Worm (Caenorhabditis elegans) whole organism, L4 larva: ENCODE data around the gene R03H10.1.

Experiments used
- F10B5.3 ChIP-seq: sonication (generic microtip); optimal IDR thresholded peaks from 2 replicates; lab custom pipeline; 2016; ENCODE audit warnings: mild to moderate bottlenecking, missing genetic modification characterization, missing compliant biosample characterization
- F26F4.8 ChIP-seq: fragments of 200-800 bp; sonication (Bioruptor generic); conservative IDR thresholded peaks from 2 replicates; pipeline ENCODE4 v1.3.6; 2022; ENCODE audit warnings: missing genetic modification characterization, missing compliant biosample characterization
- F37D6.2 ChIP-seq: sonication (generic microtip); optimal IDR thresholded peaks from 2 replicates; lab custom pipeline; 2016; ENCODE audit warnings: mild to moderate bottlenecking, missing genetic modification characterization, missing compliant biosample characterization
- Y48G9A.11 ChIP-seq: fragments of 200-800 bp; sonication (Bioruptor generic); IDR thresholded peaks from 2 replicates; pipeline ENCODE4 v1.3.6; 2022; ENCODE audit warnings: missing genetic modification reagents, missing genetic modification characterization, missing compliant biosample characterization
- Y5F2A.4 ChIP-seq: fragments of 200-800 bp; sonication (Bioruptor generic); optimal IDR thresholded peaks from 2 replicates; lab custom pipeline; 2018; ENCODE audit warnings: mild to moderate bottlenecking, missing genetic modification characterization, missing compliant biosample characterization
- aha-1 ChIP-seq: fragments of 150-350 bp; peaks from one replicate; lab custom pipeline; 2014; ENCODE audit warnings: missing biosample characterization, missing genetic modification characterization
- ama-1 ChIP-seq: fragments of 150-350 bp; optimal IDR thresholded peaks from 2 replicates; lab custom pipeline; 2014; ENCODE audit warnings: inconsistent platforms, mixed read lengths
- attf-4 ChIP-seq: sonication (generic microtip); optimal IDR thresholded peaks from 3 replicates; lab custom pipeline; 2017; ENCODE audit warnings: missing biosample characterization, missing genetic modification characterization
- ceh-20 ChIP-seq: fragments of 200-800 bp; sonication (Bioruptor generic); IDR thresholded peaks from 2 replicates; pipeline ENCODE4 v1.3.6; 2022; ENCODE audit warnings: missing genetic modification reagents, missing genetic modification characterization, missing compliant biosample characterization
- cey-2 ChIP-seq: sonication (generic microtip); optimal IDR thresholded peaks from 3 replicates; lab custom pipeline; 2017; ENCODE audit warnings: missing genetic modification characterization, mild to moderate bottlenecking, missing compliant biosample characterization, antibody characterized with exemption, borderline replicate concordance; ENCODE audit not compliant: insufficient read depth
- daf-16 ChIP-seq, 3 experiments: sonication (generic microtip); optimal IDR thresholded peaks; 2 replicates each; lab custom pipeline; 2016 to 2017; ENCODE audit warnings: missing genetic modification characterization in 3 of 3, missing genetic modification reagents in 3 of 3, mild to moderate bottlenecking in 2 of 3, missing compliant biosample characterization in 2 of 3, missing biosample characterization in 1 of 3, moderate library complexity in 1 of 3
- duxl-1 ChIP-seq: sonication (generic microtip); optimal IDR thresholded peaks from 2 replicates; lab custom pipeline; 2016; ENCODE audit warnings: mild to moderate bottlenecking, missing genetic modification characterization, moderate library complexity, missing compliant biosample characterization; ENCODE audit not compliant: poor library complexity
- egl-27 ChIP-seq: sonication (generic microtip); optimal IDR thresholded peaks from 3 replicates; lab custom pipeline; 2017; ENCODE audit warnings: missing biosample characterization, missing genetic modification reagents, missing genetic modification characterization
- fos-1 ChIP-seq: fragments of 150-350 bp; optimal IDR thresholded peaks from 2 replicates; lab custom pipeline; 2014; ENCODE audit warnings: missing biosample characterization, missing genetic modification characterization
- hlh-11 ChIP-seq: fragments of 200-800 bp; sonication (Bioruptor generic); optimal IDR thresholded peaks from 2 replicates; lab custom pipeline; 2018; ENCODE audit warnings: mild to moderate bottlenecking, missing genetic modification characterization, missing compliant biosample characterization
- hmg-1.1 ChIP-seq: fragments of 200-800 bp; sonication (Bioruptor generic); IDR thresholded peaks from 2 replicates; pipeline ENCODE4 v1.3.6; 2022; ENCODE audit warnings: missing genetic modification reagents, missing genetic modification characterization, missing compliant biosample characterization
- jun-1 ChIP-seq: fragments of 150-350 bp; optimal IDR thresholded peaks from 2 replicates; lab custom pipeline; 2014; ENCODE audit warnings: missing biosample characterization, missing genetic modification reagents, missing genetic modification characterization
- lin-13 ChIP-seq: fragments of 150-350 bp; optimal IDR thresholded peaks from 2 replicates; lab custom pipeline; 2014; ENCODE audit warnings: missing biosample characterization, missing genetic modification reagents, missing genetic modification characterization
- lin-39 ChIP-seq: fragments of 150-350 bp; optimal IDR thresholded peaks from 2 replicates; lab custom pipeline; 2014; ENCODE audit warnings: missing biosample characterization, missing genetic modification reagents, missing genetic modification characterization
- madf-5 ChIP-seq, 2 experiments: fragments of 200-800 bp; sonication (Bioruptor generic); IDR thresholded peaks; 2 replicates each; pipeline ENCODE4 v1.3.6; 2022; ENCODE audit warnings: missing compliant biosample characterization in 2 of 2, missing genetic modification characterization in 2 of 2
- mep-1 ChIP-seq: fragments of 150-350 bp; sonication (generic microtip); optimal IDR thresholded peaks from 3 replicates; lab custom pipeline; 2014; ENCODE audit warnings: missing biosample characterization, missing genetic modification characterization
- mes-2 ChIP-seq: sonication (generic microtip); optimal IDR thresholded peaks from 2 replicates; lab custom pipeline; 2016; ENCODE audit warnings: missing genotype, mild to moderate bottlenecking, missing genetic modification characterization, missing compliant biosample characterization; ENCODE audit not compliant: poor library complexity, severe bottlenecking
- mxl-3 ChIP-seq: fragments of 200-800 bp; sonication (Bioruptor generic); optimal IDR thresholded peaks from 2 replicates; lab custom pipeline; 2018; ENCODE audit warnings: mild to moderate bottlenecking, missing genetic modification characterization, missing compliant biosample characterization
- nhr-25 ChIP-seq: sonication (generic microtip); optimal IDR thresholded peaks from 2 replicates; lab custom pipeline; 2017; ENCODE audit warnings: missing genetic modification characterization, mild to moderate bottlenecking, missing compliant biosample characterization, antibody characterized with exemption, moderate library complexity, borderline replicate concordance; ENCODE audit not compliant: insufficient read depth
- nhr-28 ChIP-seq: fragments of 150-350 bp; optimal IDR thresholded peaks from 2 replicates; lab custom pipeline; 2014; ENCODE audit warnings: missing biosample characterization, missing genetic modification characterization
- nhr-76 ChIP-seq: fragments of 150-350 bp; optimal IDR thresholded peaks from 2 replicates; lab custom pipeline; 2014; ENCODE audit warnings: missing biosample characterization, missing genetic modification characterization
- nhr-77 ChIP-seq: fragments of 150-350 bp; optimal IDR thresholded peaks from 2 replicates; lab custom pipeline; 2014; ENCODE audit warnings: missing biosample characterization, missing genetic modification characterization
- pqm-1 ChIP-seq: sonication (generic microtip); optimal IDR thresholded peaks from 2 replicates; lab custom pipeline; 2017; ENCODE audit warnings: missing biosample characterization, missing genetic modification characterization
- rbr-2 ChIP-seq: sonication (generic microtip); optimal IDR thresholded peaks from 2 replicates; lab custom pipeline; 2016; ENCODE audit warnings: missing genotype, missing genetic modification characterization, missing compliant biosample characterization
- saeg-2 ChIP-seq: fragments of 200-800 bp; sonication (Bioruptor generic); IDR thresholded peaks from 2 replicates; pipeline ENCODE4 v1.3.6; 2022; ENCODE audit warnings: missing genetic modification reagents, missing genetic modification characterization, missing compliant biosample characterization
- set-16 ChIP-seq: fragments of 200-800 bp; sonication (Bioruptor generic); IDR thresholded peaks from 2 replicates; pipeline ENCODE4 v1.3.6; 2022; ENCODE audit warnings: missing genetic modification reagents, missing genetic modification characterization, missing compliant biosample characterization
- spr-3 ChIP-seq: fragments of 200-800 bp; sonication (Bioruptor generic); optimal IDR thresholded peaks from 2 replicates; lab custom pipeline; 2018; ENCODE audit warnings: mild to moderate bottlenecking, missing genetic modification characterization, missing compliant biosample characterization
- zfp-2 ChIP-seq: sonication (generic microtip); optimal IDR thresholded peaks from 2 replicates; lab custom pipeline; 2016; ENCODE audit warnings: mild to moderate bottlenecking, missing genetic modification characterization, missing compliant biosample characterization

Gene R03H10.1

DNA sequence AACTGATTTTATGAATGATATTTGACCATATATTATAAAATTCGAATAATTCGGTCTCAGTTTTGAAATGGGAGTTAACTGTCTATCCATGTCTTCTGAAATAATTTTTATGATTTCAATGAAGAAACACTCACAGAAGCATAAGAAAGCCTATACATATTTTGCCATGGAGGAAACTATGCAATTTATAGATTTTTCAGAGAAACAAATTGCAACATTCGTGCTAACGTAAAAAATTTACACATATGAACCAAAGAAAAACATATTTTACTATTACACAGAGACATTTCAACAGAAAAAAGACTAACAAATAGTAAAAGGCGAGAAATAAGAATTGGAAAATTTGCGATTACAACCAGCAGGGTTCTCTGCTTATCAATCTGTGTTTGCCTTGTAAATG, 1.2 kb upstream of the R03H10.1 start, which contains the start of gene R03H10.7:
TSS of gene R03H10.7 (minus strand) at position 101 of the 400 bp plus-strand sequence.
- TF ChIP-seq pqm-1 (tag; lab: Kevin White, UChicago) (peak; percentile 45), nhr-77 (tag; lab: Kevin White, UChicago) (no peak), daf-16 (GFP tag; optimal IDR thresholded peaks at IDR 0.05; lab: Kevin White, UChicago) (no peak), daf-16 (tag; optimal IDR thresholded peaks at IDR 0.05; lab: Kevin White, UChicago) (peak; percentile 19), rbr-2 (tag; lab: Kevin White, UChicago) (no peak), spr-3 (GFP tag; lab: Kevin White, UChicago) (no peak), set-16 (GFP tag; lab: Robert Waterston, UW) (no peak)
- TF ChIP-seq, all 104 proteins: peak for 2

DNA sequence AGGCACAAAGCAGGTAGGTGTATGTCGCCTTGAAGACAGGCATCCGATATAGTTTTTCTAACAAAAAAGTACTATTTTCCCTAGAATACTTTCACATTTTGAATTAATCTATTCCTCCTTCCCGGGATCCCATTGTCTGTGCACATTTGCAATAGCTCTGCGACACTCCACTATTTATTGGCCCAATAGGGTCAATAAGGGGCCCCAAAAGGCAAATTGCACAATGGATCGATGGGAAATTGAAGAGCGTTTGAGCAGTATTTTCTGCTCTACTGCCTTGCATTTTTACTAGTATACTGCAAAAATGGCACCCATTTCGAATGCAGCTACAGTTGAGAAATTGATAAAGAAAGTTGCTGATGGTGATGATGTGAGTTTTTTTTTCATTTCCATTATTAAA, 2.3 kb downstream of the R03H10.1 start, which contains the start of gene R03H10.11:
TSS of gene R03H10.11 (plus strand) at position 301 of the 400 bp plus-strand sequence.
- TF ChIP-seq duxl-1 (no peak), ama-1 (lab: Kevin White, UChicago) (no peak)

DNA sequence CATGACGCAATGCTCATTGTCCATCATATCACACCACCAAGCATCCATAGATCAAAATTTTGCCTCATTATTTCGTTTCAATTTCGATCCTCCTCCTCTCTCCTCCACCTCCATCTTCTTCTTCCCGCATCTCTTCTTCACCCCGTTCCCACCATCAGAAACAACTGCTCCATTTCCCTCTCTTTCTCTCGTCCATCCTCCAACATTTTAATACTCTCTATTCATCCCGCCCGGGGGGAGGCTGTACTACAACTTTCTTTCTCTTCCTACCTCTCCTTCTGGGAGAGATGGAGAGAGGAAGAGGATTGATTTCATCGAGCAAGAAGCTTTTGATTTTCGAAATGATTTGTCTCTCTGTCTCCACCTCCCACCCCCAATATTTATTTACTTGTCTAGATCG, 3.9 kb downstream of the R03H10.1 start:
- TF ChIP-seq attf-4 = no peak
- TF ChIP-seq mep-1 = no peak
- TF ChIP-seq F26F4.8 (GFP tag; lab: Robert Waterston, UW) = no peak
- TF ChIP-seq ceh-20 (GFP tag; lab: Robert Waterston, UW) = no peak
- no peak for TF ChIP-seq Y48G9A.11 (GFP tag; lab: Robert Waterston, UW)
- TF ChIP-seq daf-16 (GFP tag; optimal IDR thresholded peaks at IDR 0.05; lab: Kevin White, UChicago) = peak in 1 of 2 experiments; percentile 21
- TF ChIP-seq daf-16 (tag; optimal IDR thresholded peaks at IDR 0.05; lab: Kevin White, UChicago) = no peak
- no peak for TF ChIP-seq duxl-1
- no peak for TF ChIP-seq aha-1 (tag; lab: Kevin White, UChicago)
- TF ChIP-seq cey-2 (tag; lab: Kevin White, UChicago) = no peak
- TF ChIP-seq ama-1 (lab: Kevin White, UChicago) = no peak
- TF ChIP-seq nhr-28 (tag; lab: Kevin White, UChicago) = peak; percentile 8
- no peak for TF ChIP-seq zfp-2 (tag; lab: Kevin White, UChicago)
- TF ChIP-seq hmg-1.1 (GFP tag; lab: Robert Waterston, UW) = 0 out of 2 replicates have a peak, but pooled peaks have one; percentile 22
- no peak for TF ChIP-seq hlh-11
- no peak for TF ChIP-seq lin-39 (tag; lab: Kevin White, UChicago)
- no peak for TF ChIP-seq saeg-2 (GFP tag; lab: Robert Waterston, UW)
- TF ChIP-seq fos-1 (tag; lab: Kevin White, UChicago) = no peak
- TF ChIP-seq Y5F2A.4 (GFP tag; lab: Kevin White, UChicago) = no peak
- no peak for TF ChIP-seq F10B5.3
- no peak for TF ChIP-seq lin-13 (GFP tag; lab: Kevin White, UChicago)
- TF ChIP-seq nhr-25 (tag; lab: Kevin White, UChicago) = no peak
- TF ChIP-seq mxl-3 (GFP tag; lab: Kevin White, UChicago) = no peak
- no peak for TF ChIP-seq mes-2 (tag; lab: Kevin White, UChicago)
- TF ChIP-seq egl-27 (tag; lab: Kevin White, UChicago) = no peak
- TF ChIP-seq madf-5 (GFP tag; IDR thresholded peaks at IDR 0.05; lab: Robert Waterston, UW) = no peak
- TF ChIP-seq jun-1 (tag; lab: Kevin White, UChicago) = no peak
- no peak for TF ChIP-seq F37D6.2 (tag; lab: Kevin White, UChicago)

DNA sequence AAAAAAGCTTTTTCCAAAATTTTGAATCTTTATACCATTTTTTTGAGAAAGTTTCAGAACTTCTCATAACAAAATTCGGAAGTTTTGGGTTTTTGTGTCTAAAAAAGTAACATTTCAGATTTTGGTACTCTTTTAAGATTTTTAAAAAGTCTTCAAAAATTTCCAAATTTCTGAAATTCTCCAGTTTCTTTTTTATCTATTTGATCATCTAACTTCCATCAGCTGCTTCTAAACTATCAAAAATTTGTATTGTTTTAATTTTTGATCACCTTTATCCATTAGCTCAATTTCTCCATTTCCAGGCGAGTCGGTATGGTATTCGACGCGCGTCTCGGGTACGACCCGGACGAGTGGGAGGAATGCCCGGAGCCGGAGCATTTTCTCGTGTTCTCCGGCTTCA, 6.3 kb downstream of the R03H10.1 start, which contains the start of gene cpna-1:
TSS of gene cpna-1 (plus strand) at position 301 of the 400 bp plus-strand sequence.
- TF ChIP-seq set-16 (GFP tag; lab: Robert Waterston, UW) = 0 out of 2 replicates have a peak, but pooled peaks have one; percentile 33
- TF ChIP-seq nhr-76 (tag; lab: Kevin White, UChicago) = no peak
